Worm (Caenorhabditis elegans): ENCODE results near the gene M163.9.

M163.9 gene

ce11 chrX:14480248-14480647 is 10.9 kb downstream of the M163.9 start, which contains the start of gene gfi-3 (continued):
- TF ChIP-seq egl-43 (GFP tag; IDR thresholded peaks at IDR 0.05) (peak; percentile 64; the same call in 1 of the 2 replicates), duxl-1 (tag; optimal IDR thresholded peaks at IDR 0.05; ENCODE audit: poor library complexity) (peak; percentile 67), nhr-76 (tag; optimal IDR thresholded peaks at IDR 0.05) (no peak), arid-1 (GFP tag; conservative IDR thresholded peaks at IDR 0.05) (peak; percentile 52; the same call in 1 of the 2 replicates), dmd-6 (GFP tag; IDR thresholded peaks at IDR 0.05) (peak; percentile 80), vab-7 (GFP tag; IDR thresholded peaks at IDR 0.05) (no peak), ceh-20 (GFP tag; IDR thresholded peaks at IDR 0.05) (peak; percentile 71; the same call in 1 of the 2 replicates), lin-39 (tag; optimal IDR thresholded peaks at IDR 0.05) (no peak), ZK337.2 (GFP tag; IDR thresholded peaks at IDR 0.05) (no peak), daf-19 (GFP tag; conservative IDR thresholded peaks at IDR 0.05) (no peak), snpc-4 (tag; optimal IDR thresholded peaks at IDR 0.05) (peak; percentile 55), lin-29 (GFP tag; IDR thresholded peaks at IDR 0.05) (0 out of 2 replicates have a peak, but pooled peaks have one; percentile 19), mdl-1 (tag; optimal IDR thresholded peaks at IDR 0.05) (peak in 1 of 2 experiments; percentile 45), aly-2 (tag; optimal IDR thresholded peaks at IDR 0.05) (no peak), dpl-1 (GFP tag; optimal IDR thresholded peaks at IDR 0.05) (peak; percentile 81), set-16 (GFP tag; IDR thresholded peaks at IDR 0.05) (no peak; the same call in 1 of the 2 replicates), mes-2 (tag; optimal IDR thresholded peaks at IDR 0.05; ENCODE audit: poor library complexity, severe bottlenecking) (peak; percentile 89), hlh-11 (tag; optimal IDR thresholded peaks at IDR 0.05) (peak; percentile 82), mxl-3 (GFP tag; optimal IDR thresholded peaks at IDR 0.05) (peak; percentile 64), lin-1 (GFP tag; IDR thresholded peaks at IDR 0.05) (peak; percentile 61; the same call in 1 of the 2 replicates), nhr-11 (tag; optimal IDR thresholded peaks at IDR 0.05) (peak; percentile 43), F44E2.7 (GFP tag; IDR thresholded peaks at IDR 0.05) (no peak), nhr-25 (tag; optimal IDR thresholded peaks at IDR 0.05; ENCODE audit: borderline replicate concordance, insufficient read depth) (peak; percentile 50), zfp-2 (tag; optimal IDR thresholded peaks at IDR 0.05) (no peak), lin-15B (tag; optimal IDR thresholded peaks at IDR 0.05) (no peak), R02D3.7 (tag; optimal IDR thresholded peaks at IDR 0.05) (no peak), mxl-2 (GFP tag; conservative IDR thresholded peaks at IDR 0.05) (no peak), hmg-1.1 (GFP tag; IDR thresholded peaks at IDR 0.05) (peak; percentile 76), Y48G9A.11 (GFP tag; IDR thresholded peaks at IDR 0.05) (no peak), Y105C5A.15 (GFP tag; IDR thresholded peaks at IDR 0.05) (no peak), daf-8 (GFP tag; IDR thresholded peaks at IDR 0.05) (no peak), T26A8.4 (GFP tag; IDR thresholded peaks at IDR 0.05) (peak; percentile 77), jun-1 (tag; optimal IDR thresholded peaks at IDR 0.05) (no peak), aha-1 (tag) (peak; percentile 95), T20F7.1 (GFP tag; optimal IDR thresholded peaks at IDR 0.05) (no peak), hlh-30 (tag; optimal IDR thresholded peaks at IDR 0.05; ENCODE audit: insufficient read depth) (peak; percentile 73), daf-12 (tag; optimal IDR thresholded peaks at IDR 0.05) (no peak), daf-16 (GFP tag; optimal IDR thresholded peaks at IDR 0.05) (peak in 1 of 2 experiments; percentile 22), daf-16 (tag; optimal IDR thresholded peaks at IDR 0.05) (peak; percentile 59), rbr-2 (tag; optimal IDR thresholded peaks at IDR 0.05) (peak; percentile 85), tra-1 (GFP tag; IDR thresholded peaks at IDR 0.05) (peak; percentile 61; the same call in 1 of the 2 replicates), madf-5 (GFP tag; IDR thresholded peaks at IDR 0.05) (no peak)

- TF ChIP-seq set-16 (GFP tag; IDR thresholded peaks at IDR 0.05) (peak; percentile 76), mxl-2 (GFP tag; conservative IDR thresholded peaks at IDR 0.05) (no peak), D1046.2 (GFP tag; IDR thresholded peaks at IDR 0.05) (0 out of 2 replicates have a peak, but pooled peaks have one; percentile 52), hlh-11 (tag; optimal IDR thresholded peaks at IDR 0.05) (peak; percentile 4)
These were observed 12.3 kb downstream of the M163.9 start for ce11 chrX:14481637-14482036.
